Worm (Caenorhabditis elegans): ENCODE measurements around the gene nhr-201.
A peak's percentile ranks its signal among the peaks of the same experiment; 100 is the strongest.

nhr-201 gene

DNA sequence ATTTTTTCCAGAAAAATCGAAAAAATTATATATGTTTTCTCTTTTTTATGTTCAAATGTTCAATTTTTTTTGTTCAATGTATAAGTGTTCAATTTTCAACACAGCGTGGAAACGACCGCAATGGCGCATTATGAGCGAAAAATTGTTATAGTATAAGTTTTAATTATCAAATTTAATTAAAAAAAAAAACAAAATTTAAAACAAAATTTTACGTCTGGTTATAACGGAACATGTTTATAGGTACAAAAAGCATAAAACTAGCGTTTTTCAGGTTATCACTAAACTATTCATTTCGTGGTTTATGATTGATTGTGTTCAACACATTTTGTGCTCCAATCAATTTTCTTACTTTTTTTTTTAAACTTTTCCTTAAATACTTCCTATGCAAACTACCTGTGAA lies 24.7 kb downstream of the nhr-201 start, which contains the start of gene nhr-106:
Gene nhr-106, plus strand, starts transcription at position 301 of the 400 bp plus-strand sequence.
- TF ChIP-seq dmd-6 (GFP tag; IDR thresholded peaks at IDR 0.05) (peak; percentile 48; the same call in 1 of the 2 replicates), ceh-82 (tag; optimal IDR thresholded peaks at IDR 0.05) (no peak), tra-1 (GFP tag; IDR thresholded peaks at IDR 0.05) (no peak), pqm-1 (tag; optimal IDR thresholded peaks at IDR 0.05) (peak; percentile 20), daf-16 (GFP tag; optimal IDR thresholded peaks at IDR 0.05) (no peak), daf-16 (tag; optimal IDR thresholded peaks at IDR 0.05) (peak; percentile 26), nhr-28 (tag; optimal IDR thresholded peaks at IDR 0.05) (peak; percentile 78)

DNA sequence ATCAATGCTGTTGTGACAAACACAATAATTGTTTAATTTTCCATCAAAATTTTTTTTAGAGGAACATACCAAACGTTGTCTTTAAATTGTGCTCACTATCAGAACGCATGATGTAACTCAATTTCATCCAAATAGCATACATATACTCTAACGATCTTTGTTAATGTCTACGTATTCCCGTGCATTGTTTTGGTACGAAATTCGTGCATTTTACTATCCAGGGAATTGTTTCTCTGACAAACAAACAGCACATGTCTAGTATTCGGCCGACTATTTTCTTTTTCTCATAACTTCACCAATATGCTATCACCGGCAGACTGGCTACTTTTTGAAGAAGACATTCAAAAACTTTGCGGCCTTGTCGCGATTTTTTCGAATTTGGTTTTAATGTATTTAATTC lies 26.8 kb downstream of the nhr-201 start, which contains the start of gene str-196:
Gene str-196, plus strand, starts transcription at position 301 of the 400 bp plus-strand sequence.
- TF ChIP-seq ceh-62 (tag; optimal IDR thresholded peaks at IDR 0.05) (no peak), D1046.2 (GFP tag; IDR thresholded peaks at IDR 0.05) (no peak), hif-1 (tag; optimal IDR thresholded peaks at IDR 0.05) (no peak), T20F7.1 (GFP tag; optimal IDR thresholded peaks at IDR 0.05) (no peak), snpc-4 (tag; optimal IDR thresholded peaks at IDR 0.05) (no peak), mdt-29 (GFP tag; IDR thresholded peaks at IDR 0.05) (no peak), rbr-2 (tag; optimal IDR thresholded peaks at IDR 0.05) (no peak), F44E2.7 (GFP tag; IDR thresholded peaks at IDR 0.05) (no peak), nhr-48 (tag; optimal IDR thresholded peaks at IDR 0.05) (no peak), lin-13 (GFP tag; optimal IDR thresholded peaks at IDR 0.05) (no peak), mes-2 (tag; optimal IDR thresholded peaks at IDR 0.05; ENCODE audit: poor library complexity, severe bottlenecking) (no peak), zip-11 (GFP tag; IDR thresholded peaks at IDR 0.05) (no peak), fos-1 (tag; optimal IDR thresholded peaks at IDR 0.05) (no peak), hmg-1.1 (GFP tag; IDR thresholded peaks at IDR 0.05) (no peak)

DNA sequence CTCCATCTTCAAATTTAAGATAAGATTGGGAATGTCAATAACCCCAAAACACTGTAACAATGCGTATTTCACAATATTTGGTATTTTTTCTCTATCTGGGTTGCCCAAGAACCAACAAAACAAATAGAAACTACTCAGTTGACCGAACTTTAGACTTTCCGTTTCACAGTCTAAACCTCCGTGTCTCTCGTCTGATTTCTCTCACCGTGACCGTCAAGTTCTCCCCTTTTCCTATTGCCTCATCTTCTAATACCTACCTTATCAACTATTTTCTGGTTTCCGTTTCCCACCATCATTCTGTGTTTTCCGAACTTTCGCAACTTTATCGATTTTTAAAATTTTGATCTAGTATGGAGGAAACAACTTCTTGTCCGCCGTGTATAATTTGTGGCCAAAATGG lies 29.7 kb downstream of the nhr-201 start, which contains the start of gene nhr-131:
Gene nhr-131, plus strand, starts transcription at position 87 of the 400 bp plus-strand sequence.
- peak; percentile 36 for TF ChIP-seq mes-2 (tag; optimal IDR thresholded peaks at IDR 0.05; ENCODE audit: poor library complexity, severe bottlenecking)
- TF ChIP-seq daf-16 (GFP tag; optimal IDR thresholded peaks at IDR 0.05): no peak
- peak; percentile 82 for TF ChIP-seq daf-16 (tag; optimal IDR thresholded peaks at IDR 0.05)
- peak; percentile 38 for TF ChIP-seq nhr-77 (tag; optimal IDR thresholded peaks at IDR 0.05)
- TF ChIP-seq nhr-28 (tag; optimal IDR thresholded peaks at IDR 0.05): peak; percentile 87
- no peak for TF ChIP-seq attf-4 (tag; optimal IDR thresholded peaks at IDR 0.05)
- TF ChIP-seq lin-1 (GFP tag; IDR thresholded peaks at IDR 0.05): peak; percentile 58; the same call in 1 of the 2 replicates
- peak; percentile 62 for TF ChIP-seq pqm-1 (tag; optimal IDR thresholded peaks at IDR 0.05)
- peak; percentile 51 for TF ChIP-seq hlh-11 (tag; optimal IDR thresholded peaks at IDR 0.05)
- peak; percentile 77 for TF ChIP-seq dmd-6 (GFP tag; IDR thresholded peaks at IDR 0.05)
- TF ChIP-seq dve-1 (tag; optimal IDR thresholded peaks at IDR 0.05; ENCODE audit: insufficient read depth): peak; percentile 71
- no peak for TF ChIP-seq egl-43 (GFP tag; IDR thresholded peaks at IDR 0.05)
- TF ChIP-seq ceh-28 (tag; optimal IDR thresholded peaks at IDR 0.05): peak; percentile 48
- no peak for TF ChIP-seq mxl-3 (GFP tag; optimal IDR thresholded peaks at IDR 0.05)
- TF ChIP-seq jun-1 (tag; optimal IDR thresholded peaks at IDR 0.05): no peak
- no peak for TF ChIP-seq nhr-41 (GFP tag; IDR thresholded peaks at IDR 0.05)
- TF ChIP-seq mdl-1 (tag; optimal IDR thresholded peaks at IDR 0.05): peak in 1 of 2 experiments; percentile 10
- peak; percentile 36 for TF ChIP-seq nhr-102 (tag; optimal IDR thresholded peaks at IDR 0.05)
- peak; percentile 38 for TF ChIP-seq aha-1 (tag)

DNA sequence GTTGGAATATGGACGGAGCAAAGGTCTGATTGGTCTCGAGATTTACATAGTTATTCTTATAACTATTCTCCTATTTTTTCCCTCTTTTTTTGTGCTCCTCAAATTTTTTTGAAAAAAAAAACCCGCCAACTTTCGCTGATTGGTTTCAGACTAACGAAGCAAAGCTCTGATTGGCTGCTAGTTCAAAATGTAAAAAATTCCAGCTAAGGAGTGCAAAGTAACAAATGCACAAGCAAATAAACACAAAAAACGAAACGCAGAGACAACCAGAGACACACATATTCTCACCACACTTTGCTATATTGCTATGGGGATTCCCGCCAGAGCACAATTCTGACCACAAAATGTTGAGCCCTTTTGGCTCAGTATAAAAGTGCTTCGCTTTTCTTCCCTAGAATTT lies 32.8 kb downstream of the nhr-201 start, which contains the start of gene T01G6.1:
Gene T01G6.1, plus strand, starts transcription at position 301 of the 400 bp plus-strand sequence.
- TF ChIP-seq gei-8 (GFP tag; optimal IDR thresholded peaks at IDR 0.05) (no peak), D1046.2 (GFP tag; IDR thresholded peaks at IDR 0.05) (no peak), hlh-11 (tag; optimal IDR thresholded peaks at IDR 0.05) (no peak), aha-1 (tag) (peak; percentile 22), mes-2 (tag; optimal IDR thresholded peaks at IDR 0.05; ENCODE audit: poor library complexity, severe bottlenecking) (no peak)
